Fruit fly (Drosophila melanogaster): ENCODE results near the gene CG32099.

The CG32099 gene

DNA sequence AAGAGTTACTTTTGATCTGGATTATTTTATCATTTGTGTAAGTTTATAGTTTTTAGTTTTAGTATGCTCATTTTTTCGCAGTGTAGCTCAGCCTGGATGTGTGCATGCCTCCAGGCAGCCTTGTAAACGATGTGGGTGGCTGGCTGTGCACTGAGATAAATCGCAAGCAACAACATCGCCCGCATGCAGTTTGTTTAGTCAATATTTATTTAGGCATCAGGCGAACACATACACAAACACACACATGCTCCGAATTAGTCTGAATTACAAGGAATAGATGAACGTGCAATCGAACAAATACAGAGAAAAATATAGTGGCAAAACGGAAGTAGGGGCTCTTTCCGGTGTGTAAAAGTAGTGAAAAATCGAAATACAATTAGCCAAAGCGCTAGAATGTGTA lies 14.0 kb downstream of the CG32099 start:
- TF ChIP-seq CG8478 (optimal IDR thresholded peaks at IDR 0.05) (no peak), CTCF (optimal IDR thresholded peaks at IDR 0.05) (no peak)

DNA sequence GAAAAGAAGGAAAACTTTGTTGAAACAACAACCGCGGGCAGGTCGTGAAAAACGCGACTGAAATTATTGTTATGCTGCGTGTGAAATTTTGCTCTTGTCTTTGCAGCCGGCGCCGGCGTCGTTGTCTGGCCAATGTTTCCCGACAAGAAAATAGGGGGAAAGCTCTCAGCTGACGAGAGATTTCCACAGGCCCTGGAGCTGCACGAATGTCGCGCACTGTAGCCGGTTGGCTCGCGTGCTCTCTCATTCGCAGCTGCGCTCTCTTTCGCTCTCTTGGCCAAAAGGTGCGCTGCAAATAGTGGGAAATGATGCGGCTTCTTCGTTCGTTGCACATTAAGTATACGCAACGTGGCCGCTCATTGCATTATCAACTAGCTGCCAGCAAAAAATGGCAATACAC lies 14.6 kb downstream of the CG32099 start, which contains the start of gene CG9760:
CG9760 (minus strand) TSS at position 43 of the 400 bp plus-strand sequence.
- TF ChIP-seq CTCF (optimal IDR thresholded peaks at IDR 0.05) (no peak), CG8478 (optimal IDR thresholded peaks at IDR 0.05) (no peak)

DNA sequence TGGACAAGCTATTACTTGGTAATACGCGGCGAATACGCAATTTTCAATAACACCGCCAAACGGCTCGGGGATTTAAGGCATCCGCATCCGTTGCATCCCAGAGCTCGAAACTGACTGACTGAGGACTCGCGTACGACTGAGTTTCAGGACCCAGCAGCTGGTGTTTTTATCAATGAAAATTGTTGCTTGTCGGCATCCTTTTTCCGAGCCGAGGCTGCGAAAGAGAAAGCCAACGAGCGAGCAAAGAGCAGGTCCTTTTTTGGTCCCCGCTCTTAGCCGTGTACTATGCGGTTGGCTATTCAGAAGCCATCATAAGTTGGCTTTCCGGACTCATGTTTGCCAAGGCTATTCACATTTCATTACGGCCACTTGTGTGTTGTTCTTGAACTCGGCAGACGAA lies 26.3 kb downstream of the CG32099 start, which contains the start of gene Rh7:
Rh7 (minus strand) TSS at position 101 of the 400 bp plus-strand sequence.
- TF ChIP-seq CG8478 (optimal IDR thresholded peaks at IDR 0.05) (no peak), CTCF (optimal IDR thresholded peaks at IDR 0.05) (no peak)

DNA sequence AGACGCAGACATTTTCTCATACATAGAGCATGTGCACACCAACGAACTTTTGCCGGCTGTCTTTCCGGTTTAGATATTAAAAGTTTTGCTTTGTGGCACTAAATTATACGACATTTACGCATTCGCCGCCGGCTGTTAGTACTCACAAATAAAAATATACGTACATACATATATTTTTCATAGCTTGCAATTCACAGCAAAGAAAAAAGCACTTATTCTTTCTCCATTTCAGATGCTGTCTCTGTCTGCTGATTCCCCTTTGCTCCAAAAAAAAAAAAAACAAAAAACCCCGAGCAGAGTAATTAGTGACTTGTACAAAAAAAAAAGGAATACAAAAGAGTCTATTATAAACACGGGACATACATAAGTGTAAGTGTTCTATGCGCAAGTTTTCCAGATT lies 28.2 kb downstream of the CG32099 start, which contains the start of gene CAH2:
CAH2 (plus strand) TSS at position 301 of the 400 bp plus-strand sequence.
- no peak for TF ChIP-seq CG8478 (optimal IDR thresholded peaks at IDR 0.05)
- TF ChIP-seq CTCF (optimal IDR thresholded peaks at IDR 0.05): no peak

DNA sequence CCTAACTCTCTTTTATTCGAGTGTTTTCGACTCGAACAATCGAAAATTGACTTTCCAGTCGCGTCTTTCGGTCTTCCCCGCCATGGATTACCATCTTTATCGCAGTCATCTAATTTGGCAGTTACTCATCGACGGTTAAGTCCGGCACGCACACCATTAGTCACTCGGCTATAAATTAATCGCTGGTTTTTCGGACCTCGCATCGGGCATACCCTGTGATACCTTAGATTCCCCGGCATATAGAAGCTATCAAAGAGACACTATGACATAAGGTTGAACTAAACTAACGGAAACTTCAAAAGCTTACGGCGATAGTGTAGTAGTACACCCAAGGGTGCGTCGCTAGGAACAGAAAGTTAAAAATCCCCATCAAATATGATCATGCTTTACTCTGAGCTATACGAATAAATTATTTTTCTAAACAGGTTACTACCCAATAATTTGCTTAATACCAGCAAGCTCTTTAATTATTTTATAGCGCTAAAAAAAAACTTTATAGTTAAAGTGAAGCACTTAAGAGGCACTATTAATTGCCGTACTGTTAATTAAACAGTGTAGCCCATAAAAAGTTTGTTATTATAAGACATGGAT lies 29.9 kb downstream of the CG32099 start:
- TF ChIP-seq CTCF (optimal IDR thresholded peaks at IDR 0.05): no peak
- no peak for TF ChIP-seq CG8478 (optimal IDR thresholded peaks at IDR 0.05)

DNA sequence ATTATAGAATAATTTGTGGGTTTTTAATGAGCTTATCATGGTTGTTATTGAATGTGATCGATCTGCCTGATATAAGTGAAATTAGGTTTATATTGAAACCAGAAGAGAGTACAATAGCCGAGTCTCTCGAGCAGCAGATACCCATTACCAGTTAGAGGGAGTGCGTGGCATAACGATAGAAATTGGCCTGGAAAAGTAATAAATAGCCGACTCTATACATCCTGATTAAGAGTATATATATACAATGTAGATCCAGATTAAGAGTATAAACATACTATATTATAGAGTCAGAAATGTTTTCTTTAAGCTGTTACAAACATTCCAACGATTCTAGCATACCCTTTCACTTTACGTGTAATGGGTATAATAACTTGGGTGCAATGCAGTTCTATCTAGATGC lies 34.9 kb downstream of the CG32099 start:
- TF ChIP-seq CTCF (optimal IDR thresholded peaks at IDR 0.05): no peak
- TF ChIP-seq CG8478 (optimal IDR thresholded peaks at IDR 0.05): no peak

DNA sequence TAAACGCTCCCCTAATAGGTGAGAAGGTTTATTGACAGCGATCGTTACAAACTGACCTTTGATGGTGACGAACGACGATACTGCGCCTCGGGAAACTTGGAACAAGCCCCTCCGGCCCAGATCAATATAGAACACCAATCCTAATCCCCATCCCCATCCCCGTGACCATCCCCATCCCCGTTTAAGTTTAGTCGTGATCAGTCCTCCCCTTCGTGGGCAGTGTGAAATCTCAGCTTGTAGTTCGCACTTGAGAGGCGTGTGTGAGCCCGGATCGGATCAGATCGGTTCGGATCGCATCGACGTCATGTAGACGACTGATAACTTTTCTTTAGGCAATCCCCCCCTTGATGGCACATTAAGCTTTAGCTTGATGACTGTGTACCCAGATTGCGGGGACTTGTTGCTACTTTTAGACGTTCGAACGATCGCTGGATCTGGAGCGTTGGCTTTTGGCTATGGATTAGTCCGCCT lies 35.5 kb downstream of the CG32099 start, which contains the start of gene Miox:
Miox (plus strand) TSS at position 421 of the 471 bp plus-strand sequence.
- TF ChIP-seq CTCF (optimal IDR thresholded peaks at IDR 0.05) (no peak), CG8478 (optimal IDR thresholded peaks at IDR 0.05) (no peak)

DNA sequence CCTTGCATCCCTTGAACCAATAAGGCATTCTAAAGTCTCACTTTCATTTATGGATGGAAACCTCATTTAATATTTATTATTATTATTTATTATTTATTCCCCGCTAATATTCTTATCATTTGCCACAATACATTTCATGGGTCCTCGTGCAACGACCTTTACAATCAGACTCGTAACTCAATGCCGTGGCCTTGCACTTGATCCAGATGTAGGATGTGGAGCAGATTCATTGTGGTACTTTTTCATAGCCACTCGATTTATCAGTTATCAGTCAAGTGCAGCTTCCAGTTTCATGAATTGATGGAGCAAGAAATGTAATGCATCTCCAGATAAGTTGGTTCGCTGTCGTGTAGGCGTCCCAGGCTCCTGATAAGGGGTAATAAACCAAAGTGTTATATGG lies 36.3 kb downstream of the CG32099 start:
- no peak for TF ChIP-seq CG8478 (optimal IDR thresholded peaks at IDR 0.05)
- no peak for TF ChIP-seq CTCF (optimal IDR thresholded peaks at IDR 0.05)

DNA sequence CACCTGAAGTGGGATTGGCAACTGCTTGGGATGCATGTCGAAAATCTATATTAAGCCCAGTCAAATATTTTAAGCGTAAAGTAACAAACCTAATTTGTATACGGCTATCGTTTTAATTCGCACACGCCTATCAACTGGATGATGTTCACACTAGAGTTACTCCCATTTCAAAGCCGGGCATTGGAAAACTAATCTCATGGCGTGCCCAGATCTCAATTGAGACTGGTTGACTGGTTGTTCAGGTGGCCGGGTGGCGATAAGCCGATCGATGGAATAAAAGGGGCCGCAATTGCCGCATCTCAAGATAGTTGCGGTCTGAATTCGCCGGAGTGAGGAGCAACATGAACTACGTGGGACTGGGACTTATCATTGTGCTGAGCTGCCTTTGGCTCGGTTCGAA lies 39.4 kb downstream of the CG32099 start, which contains the start of gene Est-6:
Est-6 (plus strand) TSS at position 301 of the 400 bp plus-strand sequence.
- TF ChIP-seq CTCF (optimal IDR thresholded peaks at IDR 0.05): no peak
- no peak for TF ChIP-seq CG8478 (optimal IDR thresholded peaks at IDR 0.05)

DNA sequence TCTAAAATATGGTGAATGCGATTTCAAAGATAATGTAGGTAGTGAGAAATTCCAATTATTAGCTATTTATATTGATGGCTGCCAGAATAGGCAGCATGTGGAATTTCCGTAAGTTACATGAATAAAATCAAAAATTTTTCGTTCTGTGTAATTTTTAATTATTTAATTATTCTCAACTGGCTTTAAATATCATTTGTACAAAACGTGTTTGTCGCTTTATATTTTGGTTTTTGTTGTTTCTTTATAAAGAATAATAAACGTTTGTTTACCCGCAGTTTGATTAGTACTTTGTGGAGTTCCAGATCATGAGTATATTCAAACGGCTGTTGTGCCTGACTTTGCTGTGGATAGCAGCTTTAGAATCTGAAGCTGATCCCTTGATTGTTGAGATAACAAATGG lies 41.4 kb downstream of the CG32099 start, which contains the start of gene Est-P:
Est-P (plus strand) TSS at position 301 of the 400 bp plus-strand sequence.
- TF ChIP-seq CG8478 (optimal IDR thresholded peaks at IDR 0.05): no peak
- no peak for TF ChIP-seq CTCF (optimal IDR thresholded peaks at IDR 0.05)

DNA sequence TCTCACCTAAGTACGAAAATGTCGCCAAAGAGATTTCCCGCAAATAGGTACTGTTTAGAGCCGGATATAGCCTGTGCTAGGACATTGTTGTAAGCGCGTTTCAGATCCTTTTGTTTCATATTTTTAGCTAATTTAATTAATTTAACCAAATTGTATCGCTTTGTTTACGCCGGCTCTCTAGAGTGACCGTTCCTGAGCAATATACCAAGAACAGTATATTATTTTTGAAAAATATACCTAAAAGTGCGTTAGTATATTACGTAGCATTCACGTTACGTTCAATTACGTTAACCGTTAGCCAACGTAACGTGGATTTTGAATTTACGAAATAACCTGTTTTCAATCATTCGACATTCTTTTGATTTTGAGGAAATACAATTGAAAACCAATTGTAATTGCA lies 44.4 kb downstream of the CG32099 start, which contains the start of gene thoc6:
thoc6 (minus strand) TSS at position 204 of the 400 bp plus-strand sequence.
- TF ChIP-seq CTCF (optimal IDR thresholded peaks at IDR 0.05) (no peak), CG8478 (optimal IDR thresholded peaks at IDR 0.05) (no peak)

DNA sequence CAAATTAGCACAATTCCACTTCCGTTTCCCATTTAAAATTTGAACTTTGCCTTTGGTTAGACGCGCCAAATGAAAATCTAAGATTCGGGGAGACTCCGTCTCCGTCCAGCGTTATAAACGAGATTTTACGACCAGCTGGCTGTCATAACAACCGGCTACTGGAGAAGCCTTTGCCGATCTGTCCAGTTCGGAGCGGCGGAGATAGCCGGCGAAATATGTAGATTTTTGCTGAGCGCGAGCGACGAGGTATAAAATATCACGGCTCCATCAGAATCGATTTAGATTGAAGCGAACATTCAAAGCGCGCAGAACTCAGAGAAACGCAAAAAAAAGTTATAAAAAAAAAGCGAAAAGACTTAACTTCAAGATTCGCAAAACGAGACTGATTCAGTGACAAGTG lies 48.4 kb downstream of the CG32099 start, which contains the start of gene CG11529:
CG11529 (plus strand) TSS at position 301 of the 400 bp plus-strand sequence.
- TF ChIP-seq CG8478 (optimal IDR thresholded peaks at IDR 0.05): no peak
- TF ChIP-seq CTCF (optimal IDR thresholded peaks at IDR 0.05): no peak

All from S2 (cell line).